Worm (Caenorhabditis elegans) whole organism, midembryonic: ENCODE measurements around the gene M163.8.

ENCODE experiments used
- T22C8.4 ChIP-seq: fragments of 200-800 bp; sonication (Bioruptor generic); IDR thresholded peaks from 2 replicates; pipeline ENCODE4 v1.3.6; 2022; ENCODE audit warnings: missing genetic modification characterization, missing compliant biosample characterization
- cog-1 ChIP-seq: sonication (generic microtip); optimal IDR thresholded peaks from 2 replicates; lab custom pipeline; 2016; ENCODE audit warnings: missing genetic modification characterization, missing compliant biosample characterization
- flt-1 ChIP-seq: fragments of 200-800 bp; sonication (Bioruptor generic); IDR thresholded peaks from 2 replicates; pipeline ENCODE4 v1.3.6; 2022; ENCODE audit warnings: missing genetic modification characterization, missing compliant biosample characterization
- klf-2 ChIP-seq: fragments of 200-800 bp; sonication (Bioruptor generic); conservative IDR thresholded peaks from 2 replicates; pipeline ENCODE4 v1.3.6; 2022; ENCODE audit warnings: missing genetic modification reagents, missing genetic modification characterization, missing compliant biosample characterization
- med-1 ChIP-seq: sonication (generic microtip); optimal IDR thresholded peaks from 2 replicates; lab custom pipeline; 2017; ENCODE audit warnings: missing genetic modification characterization, mild to moderate bottlenecking, missing compliant biosample characterization, antibody characterized with exemption, missing genetic modification reagents; ENCODE audit not compliant: insufficient read depth
- ref-1 ChIP-seq: fragments of 200-800 bp; sonication (Bioruptor generic); conservative IDR thresholded peaks from 2 replicates; pipeline ENCODE4 v1.3.6; 2022; ENCODE audit warnings: missing genetic modification reagents, missing genetic modification characterization, missing compliant biosample characterization
- tab-1 ChIP-seq: fragments of 200-800 bp; sonication (Bioruptor generic); IDR thresholded peaks from 2 replicates; pipeline ENCODE4 v1.3.6; 2022; ENCODE audit warnings: missing genetic modification characterization, missing compliant biosample characterization
- ztf-23 ChIP-seq: fragments of 200-800 bp; sonication (Bioruptor generic); IDR thresholded peaks from 2 replicates; pipeline ENCODE4 v1.3.6; 2022; ENCODE audit warnings: missing genetic modification reagents, missing genetic modification characterization, missing compliant biosample characterization
- ztf-29 ChIP-seq: fragments of 200-800 bp; sonication (Bioruptor generic); IDR thresholded peaks from 2 replicates; pipeline ENCODE4 v1.3.6; 2022; ENCODE audit warnings: missing genetic modification reagents, missing genetic modification characterization, missing compliant biosample characterization

Gene M163.8

DNA sequence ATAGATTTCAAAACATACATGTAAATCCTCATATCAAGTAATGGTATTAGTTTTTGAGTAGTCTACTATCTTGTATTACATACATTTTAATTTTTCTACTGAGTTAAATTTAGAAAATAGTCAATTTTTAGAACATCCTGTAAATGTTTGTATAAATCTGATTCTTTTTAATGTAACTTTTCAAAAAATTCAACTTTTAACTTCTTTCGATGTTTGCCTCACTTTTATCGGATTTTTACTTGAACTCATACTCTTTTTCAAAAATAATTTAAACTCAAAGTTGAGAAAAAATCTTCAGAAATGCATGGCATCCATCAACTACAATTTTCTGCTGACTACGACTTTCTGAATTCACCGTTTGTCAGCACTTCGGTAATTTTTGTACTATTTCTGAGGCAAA lies 20.4 kb upstream of the M163.8 start, which contains the start of gene M163.7:
M163.7 (plus strand) TSS at position 301 of the 400 bp plus-strand sequence.
- no peak for TF ChIP-seq ztf-29 (GFP tag; lab: Robert Waterston, UW)
- TF ChIP-seq ref-1 (GFP tag; lab: Robert Waterston, UW): no peak
- no peak for TF ChIP-seq T22C8.4 (GFP tag; lab: Robert Waterston, UW)
- TF ChIP-seq cog-1: no peak
- TF ChIP-seq klf-2 (GFP tag; lab: Robert Waterston, UW): no peak
- no peak for TF ChIP-seq ztf-23 (GFP tag; lab: Robert Waterston, UW)
- no peak for TF ChIP-seq tab-1 (GFP tag; lab: Robert Waterston, UW)
- TF ChIP-seq flt-1 (GFP tag; lab: Robert Waterston, UW): no peak
- TF ChIP-seq med-1 (GFP tag; lab: Kevin White, UChicago): no peak

DNA sequence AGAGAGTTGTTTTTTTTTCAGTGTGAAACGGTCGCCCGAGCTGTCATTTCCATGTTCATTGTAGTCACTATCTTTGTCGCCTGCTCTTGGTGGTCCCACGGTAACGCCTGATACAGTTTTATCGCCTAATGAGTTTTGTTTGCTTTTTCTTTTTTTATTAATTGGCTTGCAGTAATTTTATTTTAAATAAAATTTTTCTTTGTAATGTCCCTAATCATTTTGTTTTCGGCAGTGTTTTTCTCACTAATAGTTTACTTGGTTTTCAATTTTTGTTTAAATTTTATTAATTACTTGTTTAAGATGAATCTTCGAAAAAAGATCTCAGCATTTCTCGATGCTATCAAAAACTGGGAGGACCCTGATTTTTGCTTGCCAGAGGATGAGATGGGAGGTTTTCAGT lies 19.3 kb upstream of the M163.8 start, which contains the start of gene M163.22:
M163.22 (plus strand) TSS at position 301 of the 400 bp plus-strand sequence.
- TF ChIP-seq ref-1 (GFP tag; lab: Robert Waterston, UW) (no peak), ztf-29 (GFP tag; lab: Robert Waterston, UW) (no peak), tab-1 (GFP tag; lab: Robert Waterston, UW) (no peak), klf-2 (GFP tag; lab: Robert Waterston, UW) (no peak), cog-1 (no peak), ztf-23 (GFP tag; lab: Robert Waterston, UW) (no peak), T22C8.4 (GFP tag; lab: Robert Waterston, UW) (no peak), med-1 (GFP tag; lab: Kevin White, UChicago) (no peak), flt-1 (GFP tag; lab: Robert Waterston, UW) (no peak)

DNA sequence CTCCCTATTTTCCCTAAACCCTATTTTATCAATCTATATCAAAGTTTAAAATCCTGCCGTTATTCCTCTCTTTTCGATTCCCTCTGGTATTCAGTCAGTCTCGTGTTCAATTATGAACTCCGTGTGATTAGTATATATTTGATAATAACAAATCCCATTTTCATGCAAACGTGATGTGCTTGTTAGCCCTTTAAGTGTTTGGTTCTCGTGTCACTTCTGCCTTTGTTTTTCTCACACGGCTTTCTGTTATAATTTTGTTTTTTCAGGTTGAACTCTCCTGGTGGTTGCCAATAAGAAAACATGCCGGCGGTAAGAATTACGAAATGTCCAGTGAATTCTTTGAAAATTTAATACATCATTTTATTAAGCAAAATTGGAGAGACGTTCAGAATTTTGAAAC lies 18.4 kb upstream of the M163.8 start, which contains the start of gene M163.21:
M163.21 (plus strand) TSS at position 301 of the 400 bp plus-strand sequence.
- TF ChIP-seq flt-1 (GFP tag; lab: Robert Waterston, UW) (no peak), tab-1 (GFP tag; lab: Robert Waterston, UW) (no peak), ztf-23 (GFP tag; lab: Robert Waterston, UW) (no peak), ref-1 (GFP tag; lab: Robert Waterston, UW) (no peak), klf-2 (GFP tag; lab: Robert Waterston, UW) (no peak), cog-1 (no peak), ztf-29 (GFP tag; lab: Robert Waterston, UW) (no peak), T22C8.4 (GFP tag; lab: Robert Waterston, UW) (no peak), med-1 (GFP tag; lab: Kevin White, UChicago) (no peak)

DNA sequence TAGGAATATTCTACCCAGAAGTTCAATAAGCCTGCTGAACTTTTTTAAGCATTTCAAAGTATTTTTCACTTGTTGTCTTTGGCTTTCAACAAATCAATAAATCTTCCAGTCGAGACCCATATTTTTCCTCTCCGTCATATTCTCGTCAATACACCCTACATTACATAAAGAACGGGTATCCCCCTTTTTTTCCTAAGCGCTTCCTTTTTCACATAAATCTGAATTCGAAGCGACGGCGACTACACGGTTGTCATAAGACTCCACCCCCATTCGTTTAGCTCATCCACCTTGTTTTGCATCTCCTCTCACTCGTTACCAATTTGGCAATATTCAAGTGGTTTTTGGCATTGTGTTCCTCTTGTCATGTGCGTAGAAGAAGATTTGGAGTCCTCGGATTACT lies 15.6 kb upstream of the M163.8 start, which contains the start of gene M163.9:
M163.9 (plus strand) TSS at position 301 of the 400 bp plus-strand sequence.
- no peak for TF ChIP-seq klf-2 (GFP tag; lab: Robert Waterston, UW)
- TF ChIP-seq flt-1 (GFP tag; lab: Robert Waterston, UW): no peak
- no peak for TF ChIP-seq tab-1 (GFP tag; lab: Robert Waterston, UW)
- TF ChIP-seq ztf-29 (GFP tag; lab: Robert Waterston, UW): no peak
- TF ChIP-seq ref-1 (GFP tag; lab: Robert Waterston, UW): no peak
- no peak for TF ChIP-seq ztf-23 (GFP tag; lab: Robert Waterston, UW)
- TF ChIP-seq T22C8.4 (GFP tag; lab: Robert Waterston, UW): no peak
- no peak for TF ChIP-seq med-1 (GFP tag; lab: Kevin White, UChicago)
- no peak for TF ChIP-seq cog-1

DNA sequence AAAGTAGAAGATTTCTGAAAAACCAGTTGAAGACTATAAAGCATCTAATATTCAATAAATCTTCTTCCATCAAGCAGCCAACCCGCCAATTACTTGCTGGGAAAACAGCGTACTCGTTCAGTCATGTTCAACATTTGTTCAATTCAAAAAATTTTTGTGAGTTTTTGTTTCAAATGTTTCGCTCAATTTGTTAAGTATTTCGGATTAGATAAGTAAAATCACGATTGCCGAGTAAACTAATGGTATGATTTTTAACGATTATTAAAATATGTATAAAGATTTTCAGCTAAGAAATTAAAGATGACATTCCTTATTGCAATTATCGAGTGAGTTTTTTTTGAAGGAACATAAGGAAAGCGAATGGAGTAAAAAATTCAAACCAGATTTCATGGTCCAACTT lies 14.2 kb upstream of the M163.8 start, which contains the start of gene M163.10:
M163.10 (plus strand) TSS at position 301 of the 400 bp plus-strand sequence.
- TF ChIP-seq ztf-23 (GFP tag; lab: Robert Waterston, UW): no peak
- TF ChIP-seq med-1 (GFP tag; lab: Kevin White, UChicago): no peak
- no peak for TF ChIP-seq flt-1 (GFP tag; lab: Robert Waterston, UW)
- TF ChIP-seq ztf-29 (GFP tag; lab: Robert Waterston, UW): no peak
- TF ChIP-seq klf-2 (GFP tag; lab: Robert Waterston, UW): no peak
- TF ChIP-seq cog-1: no peak
- TF ChIP-seq tab-1 (GFP tag; lab: Robert Waterston, UW): no peak
- TF ChIP-seq ref-1 (GFP tag; lab: Robert Waterston, UW): no peak
- TF ChIP-seq T22C8.4 (GFP tag; lab: Robert Waterston, UW): no peak

DNA sequence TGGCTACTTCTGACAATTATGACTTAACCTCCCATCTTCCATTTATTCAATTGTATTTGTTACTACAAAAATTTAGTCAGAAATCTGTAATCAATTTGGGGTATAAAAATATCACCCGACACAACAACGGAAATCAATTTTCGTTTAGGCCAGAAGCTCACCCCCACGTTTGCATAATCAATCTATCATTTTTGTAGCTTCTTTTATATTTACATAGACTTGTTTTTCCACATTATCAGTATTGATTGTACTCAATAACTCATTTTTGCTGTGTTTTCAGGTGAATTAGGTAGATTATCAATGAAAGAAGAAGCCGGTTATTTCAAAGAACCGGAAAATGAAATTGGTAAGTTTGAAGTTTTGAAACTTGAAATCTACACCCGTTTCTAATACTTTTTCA lies 11.2 kb upstream of the M163.8 start, which contains the start of gene M163.5:
M163.5 (plus strand) TSS at position 301 of the 400 bp plus-strand sequence.
- TF ChIP-seq med-1 (GFP tag; lab: Kevin White, UChicago) (no peak), klf-2 (GFP tag; lab: Robert Waterston, UW) (no peak), ztf-23 (GFP tag; lab: Robert Waterston, UW) (no peak)

DNA sequence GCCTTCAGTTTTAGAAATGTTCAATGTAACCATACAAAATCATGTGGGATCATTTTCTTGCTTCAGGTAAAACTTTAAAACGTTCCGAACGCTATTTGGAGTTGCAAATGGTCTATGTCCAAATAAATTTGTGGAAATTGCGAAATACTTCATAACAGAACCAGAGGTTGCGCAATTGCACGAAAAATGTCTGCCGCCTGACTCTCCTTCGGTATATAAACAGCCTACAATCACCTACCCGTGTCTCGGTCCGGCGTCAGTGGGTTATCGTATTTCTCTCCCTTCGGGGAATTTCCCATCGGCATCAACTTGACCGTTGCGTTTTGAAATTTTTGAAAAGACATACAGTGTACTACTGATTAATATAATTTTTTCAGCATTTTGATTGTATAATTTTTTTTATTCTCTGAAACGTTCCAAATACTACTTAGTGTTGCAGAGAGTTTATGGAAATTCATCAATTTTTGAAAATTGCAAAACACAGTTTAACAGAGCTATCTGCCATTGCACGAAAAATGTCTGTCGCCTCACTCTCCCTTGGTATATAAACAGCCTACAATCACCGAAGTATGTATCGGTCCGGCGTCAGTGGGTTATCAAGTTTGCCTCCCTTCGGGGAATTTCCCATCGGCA lies 8.2 kb upstream of the M163.8 start:
- no peak for TF ChIP-seq ref-1 (GFP tag; lab: Robert Waterston, UW)
- no peak for TF ChIP-seq ztf-23 (GFP tag; lab: Robert Waterston, UW)
- TF ChIP-seq klf-2 (GFP tag; lab: Robert Waterston, UW): no peak
- TF ChIP-seq ztf-29 (GFP tag; lab: Robert Waterston, UW): no peak
- no peak for TF ChIP-seq cog-1
- no peak for TF ChIP-seq med-1 (GFP tag; lab: Kevin White, UChicago)
- no peak for TF ChIP-seq tab-1 (GFP tag; lab: Robert Waterston, UW)
- TF ChIP-seq T22C8.4 (GFP tag; lab: Robert Waterston, UW): no peak
- no peak for TF ChIP-seq flt-1 (GFP tag; lab: Robert Waterston, UW)

DNA sequence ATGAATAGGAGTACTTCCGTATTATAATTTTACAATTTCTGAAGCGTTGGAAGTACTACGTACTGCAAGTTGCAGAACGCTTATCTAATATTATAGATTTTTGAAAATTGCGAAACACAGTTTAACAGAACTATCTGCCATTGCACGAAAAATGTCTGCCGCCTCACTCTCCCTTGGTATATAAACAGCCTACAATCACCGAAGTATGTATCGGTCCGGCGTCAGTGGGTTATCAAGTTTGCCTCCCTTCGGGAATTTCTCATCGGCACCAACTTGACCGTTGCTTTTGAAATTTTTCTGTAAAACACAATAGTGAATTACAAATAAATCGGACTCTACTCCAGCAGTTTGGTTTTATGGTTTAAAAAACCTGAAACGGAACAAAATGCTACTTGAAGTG lies 7.6 kb upstream of the M163.8 start:
- TF ChIP-seq tab-1 (GFP tag; lab: Robert Waterston, UW) (no peak), med-1 (GFP tag; lab: Kevin White, UChicago) (no peak), ref-1 (GFP tag; lab: Robert Waterston, UW) (no peak), klf-2 (GFP tag; lab: Robert Waterston, UW) (no peak)

DNA sequence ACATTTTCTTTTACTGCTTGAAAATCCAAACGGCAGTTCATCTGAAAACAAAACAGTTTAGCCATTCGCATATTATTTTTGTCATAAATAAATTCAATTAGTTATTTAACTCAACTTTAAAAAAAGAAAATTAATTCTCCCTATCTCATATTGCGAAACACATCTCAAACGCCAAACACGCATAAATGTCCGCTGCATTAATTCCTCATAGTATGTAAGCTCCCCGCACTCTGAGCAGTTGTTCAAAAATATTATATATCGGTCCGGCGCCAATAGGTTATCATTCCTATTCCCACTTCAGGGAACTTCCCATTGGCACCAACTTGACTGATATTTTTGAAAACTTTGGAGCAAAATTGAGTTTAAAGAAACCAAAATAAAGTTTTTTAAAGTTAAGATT lies 6.7 kb upstream of the M163.8 start:
- TF ChIP-seq med-1 (GFP tag; lab: Kevin White, UChicago) (no peak), tab-1 (GFP tag; lab: Robert Waterston, UW) (no peak), T22C8.4 (GFP tag; lab: Robert Waterston, UW) (no peak), klf-2 (GFP tag; lab: Robert Waterston, UW) (no peak), cog-1 (no peak), flt-1 (GFP tag; lab: Robert Waterston, UW) (no peak), ref-1 (GFP tag; lab: Robert Waterston, UW) (no peak), ztf-29 (GFP tag; lab: Robert Waterston, UW) (no peak)
